Worm (Caenorhabditis elegans): ENCODE measurements around the gene tag-281.

tag-281 gene

ce11 chrII:12508650-12509049 is 49.1 kb downstream of the tag-281 start, which contains the start of gene srh-67:
srh-67 (plus strand) TSS chrII:12508950.
- no peak for TF ChIP-seq dao-5 (tag; optimal IDR thresholded peaks at IDR 0.05)
- no peak for TF ChIP-seq W03F9.2 (tag; optimal IDR thresholded peaks at IDR 0.05)
- no peak for TF ChIP-seq him-1 (tag; optimal IDR thresholded peaks at IDR 0.05)
